Worm (Caenorhabditis elegans) whole organism, L3 larva: ENCODE data around the gene col-97.

ENCODE experiments used
- ama-1 ChIP-seq: fragments of 150-350 bp; optimal IDR thresholded peaks from 2 replicates; lab custom pipeline; 2018
- daf-12 ChIP-seq: fragments of 150-350 bp; optimal IDR thresholded peaks from 2 replicates; lab custom pipeline; 2014; ENCODE audit warnings: missing biosample characterization, missing genetic modification reagents, missing genetic modification characterization
- fkh-10 ChIP-seq: sonication (generic microtip); optimal IDR thresholded peaks from 2 replicates; lab custom pipeline; 2017; ENCODE audit warnings: missing biosample characterization, missing genetic modification reagents, missing genetic modification characterization
- fos-1 ChIP-seq: fragments of 150-350 bp; optimal IDR thresholded peaks from 2 replicates; lab custom pipeline; 2014; ENCODE audit warnings: missing biosample characterization, missing genetic modification characterization
- lsy-12 ChIP-seq: sonication (generic microtip); optimal IDR thresholded peaks from 2 replicates; lab custom pipeline; 2016; ENCODE audit warnings: mild to moderate bottlenecking, missing genetic modification characterization, missing compliant biosample characterization
- nhr-237 ChIP-seq: fragments of 150-350 bp; optimal IDR thresholded peaks from 2 replicates; lab custom pipeline; 2014; ENCODE audit warnings: missing biosample characterization, missing genetic modification characterization
- nhr-25 ChIP-seq: sonication (generic microtip); optimal IDR thresholded peaks from 2 replicates; lab custom pipeline; 2017; ENCODE audit warnings: missing biosample characterization, missing genetic modification characterization
- nhr-67 ChIP-seq: fragments of 150-350 bp; optimal IDR thresholded peaks from 2 replicates; lab custom pipeline; 2014; ENCODE audit warnings: missing biosample characterization, missing genetic modification characterization
- nhr-77 ChIP-seq: fragments of 150-350 bp; optimal IDR thresholded peaks from 2 replicates; lab custom pipeline; 2014; ENCODE audit warnings: missing biosample characterization, missing genetic modification characterization
- pha-4 ChIP-seq: fragments of 150-350 bp; optimal IDR thresholded peaks from 2 replicates; lab custom pipeline; 2014; ENCODE audit warnings: missing biosample characterization, missing genetic modification reagents, missing genetic modification characterization
- skn-1 ChIP-seq: fragments of 150-350 bp; optimal IDR thresholded peaks from 2 replicates; lab custom pipeline; 2014; ENCODE audit warnings: missing biosample characterization, missing genetic modification characterization
- snpc-4 ChIP-seq: fragments of 150-350 bp; optimal IDR thresholded peaks from 2 replicates; lab custom pipeline; 2014; ENCODE audit warnings: missing biosample characterization, missing genetic modification characterization

- TF ChIP-seq fos-1 (tag; lab: Kevin White, UChicago) (no peak), nhr-237 (no peak), nhr-25 (tag; lab: Kevin White, UChicago) (no peak), pha-4 (tag; lab: Kevin White, UChicago) (no peak), ama-1 (no peak), fkh-10 (GFP tag; lab: Kevin White, UChicago) (no peak), skn-1 (tag; lab: Kevin White, UChicago) (no peak), daf-12 (tag; lab: Kevin White, UChicago) (no peak), snpc-4 (tag; lab: Kevin White, UChicago) (no peak), nhr-67 (tag; lab: Kevin White, UChicago) (no peak), lsy-12 (tag; lab: Kevin White, UChicago) (no peak), nhr-77 (tag; lab: Kevin White, UChicago) (no peak)
Measured at ce11 chrIII:12998252-12998651, 4.7 kb upstream of the col-97 start.
